Worm (Caenorhabditis elegans): Measurements from ENCODE around the gene BE10.1.

DNA sequence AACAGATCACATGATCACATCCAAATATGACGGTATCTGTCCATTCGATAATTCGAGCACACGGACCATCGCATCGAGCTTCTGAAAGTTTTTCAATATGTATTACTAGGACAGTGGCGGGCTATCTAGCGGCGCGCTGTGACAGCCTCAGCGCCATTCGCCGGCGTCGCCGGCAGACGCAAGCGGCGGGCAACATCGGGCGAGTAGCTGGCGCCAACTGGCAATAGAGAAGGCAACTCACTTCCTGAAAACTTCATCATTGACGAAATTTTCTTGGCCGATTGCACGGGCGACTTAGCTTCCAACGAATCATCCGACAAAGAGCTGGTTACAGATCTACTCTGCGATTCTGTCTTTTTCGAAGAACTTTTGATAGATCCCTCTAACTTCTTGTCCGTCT is 1.1 kb downstream of the BE10.1 start:
- TF ChIP-seq unc-62 (GFP tag; optimal IDR thresholded peaks at IDR 0.05), result no peak
- TF ChIP-seq lin-13 (tag; optimal IDR thresholded peaks at IDR 0.05), result no peak
- no peak for TF ChIP-seq nhr-76 (tag; optimal IDR thresholded peaks at IDR 0.05)
- TF ChIP-seq elt-3 (tag; optimal IDR thresholded peaks at IDR 0.05), result no peak
- no peak for TF ChIP-seq nhr-12 (tag; optimal IDR thresholded peaks at IDR 0.05)
- TF ChIP-seq snpc-4 (tag; optimal IDR thresholded peaks at IDR 0.05), result no peak
- no peak for TF ChIP-seq zip-8 (tag; optimal IDR thresholded peaks at IDR 0.05)
- no peak for TF ChIP-seq nhr-237 (tag; optimal IDR thresholded peaks at IDR 0.05)

Measured in whole organism, mixed stage, embryonic.